Fruit fly (Drosophila melanogaster): ENCODE results near the gene CG1486.

DNA sequence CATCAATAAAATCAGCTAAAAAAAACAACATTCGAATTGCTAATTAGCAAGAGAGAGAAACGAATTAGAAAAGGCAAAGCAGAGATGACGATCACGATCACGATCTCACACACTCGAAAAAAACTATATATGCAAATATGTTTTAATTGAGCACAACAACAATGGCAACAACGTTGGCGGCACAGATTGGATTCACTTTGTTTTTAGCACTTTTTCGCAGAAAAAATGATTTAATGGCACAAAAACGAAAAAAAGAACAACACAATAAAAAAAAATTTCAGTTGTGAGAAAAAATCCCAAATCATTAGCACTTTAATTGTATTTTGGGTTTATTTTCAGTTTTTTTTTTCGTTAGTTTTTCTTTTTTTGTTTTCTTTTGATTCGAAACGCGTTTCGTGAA is 43.2 kb upstream of the CG1486 start:
- TF ChIP-seq Clk (GFP tag; optimal IDR thresholded peaks at IDR 0.05) (no peak), tj (GFP tag; optimal IDR thresholded peaks at IDR 0.05) (no peak), Hr96 (GFP tag; optimal IDR thresholded peaks at IDR 0.05) (no peak), cic (GFP tag; optimal IDR thresholded peaks at IDR 0.05) (no peak), CG11617 (GFP tag; optimal IDR thresholded peaks at IDR 0.05) (no peak)

Measured in whole organism, adult.